Fruit fly (Drosophila melanogaster): ENCODE measurements around the gene CG33644.

CG33644 gene

dm6 chr2L:13555397-13555796 lies 23.5 kb downstream of the CG33644 start:
- no peak for TF ChIP-seq Hr96 (GFP tag; optimal IDR thresholded peaks at IDR 0.05)
- TF ChIP-seq CG7045 (GFP tag; optimal IDR thresholded peaks at IDR 0.05): no peak
- TF ChIP-seq Mnt (GFP tag; optimal IDR thresholded peaks at IDR 0.05): no peak
- no peak for TF ChIP-seq CG14711 (tag; optimal IDR thresholded peaks at IDR 0.05)
- TF ChIP-seq toe (GFP tag; optimal IDR thresholded peaks at IDR 0.05): no peak
- no peak for TF ChIP-seq kay (GFP tag; ENCODE audit: borderline replicate concordance)
- no peak for TF ChIP-seq CG5204 (GFP tag; optimal IDR thresholded peaks at IDR 0.05)
- TF ChIP-seq CG1620 (GFP tag; optimal IDR thresholded peaks at IDR 0.05): no peak
- TF ChIP-seq cnc (optimal IDR thresholded peaks at IDR 0.05): no peak

- no peak for TF ChIP-seq CG33017 (tag; optimal IDR thresholded peaks at IDR 0.05)
- no peak for TF ChIP-seq Crg-1 (GFP tag; optimal IDR thresholded peaks at IDR 0.05)
- TF ChIP-seq kay (GFP tag; ENCODE audit: borderline replicate concordance): peak; percentile 55
- peak; percentile 61 for TF ChIP-seq tj (GFP tag; optimal IDR thresholded peaks at IDR 0.05)
- no peak for TF ChIP-seq CG5204 (GFP tag; optimal IDR thresholded peaks at IDR 0.05)
- no peak for TF ChIP-seq CG11617 (GFP tag; optimal IDR thresholded peaks at IDR 0.05)
- TF ChIP-seq CG1620 (GFP tag; optimal IDR thresholded peaks at IDR 0.05): no peak
- TF ChIP-seq Hr96 (GFP tag; optimal IDR thresholded peaks at IDR 0.05): no peak
- no peak for TF ChIP-seq cnc (optimal IDR thresholded peaks at IDR 0.05)
Measured at dm6 chr2L:13568938-13569337, 37.1 kb downstream of the CG33644 start.

dm6 chr2L:13570016-13570415 lies 38.1 kb downstream of the CG33644 start:
- no peak for TF ChIP-seq Clk (GFP tag; optimal IDR thresholded peaks at IDR 0.05)
- no peak for TF ChIP-seq Mnt (GFP tag; optimal IDR thresholded peaks at IDR 0.05)
- TF ChIP-seq CG33017 (tag; optimal IDR thresholded peaks at IDR 0.05): no peak

dm6 chr2L:13570982-13571426 lies 39.1 kb downstream of the CG33644 start:
- peak; percentile 83 for TF ChIP-seq bab1 (GFP tag; optimal IDR thresholded peaks at IDR 0.05)
- no peak for TF ChIP-seq Mnt (GFP tag; optimal IDR thresholded peaks at IDR 0.05)
- TF ChIP-seq kay (GFP tag; ENCODE audit: borderline replicate concordance): no peak
- peak; percentile 33 for TF ChIP-seq CG7045 (GFP tag; optimal IDR thresholded peaks at IDR 0.05)
- peak; percentile 46 for TF ChIP-seq CG5204 (GFP tag; optimal IDR thresholded peaks at IDR 0.05)
- no peak for TF ChIP-seq tj (GFP tag; optimal IDR thresholded peaks at IDR 0.05)
- peak; percentile 53 for TF ChIP-seq CG11617 (GFP tag; optimal IDR thresholded peaks at IDR 0.05)
- TF ChIP-seq cic (GFP tag; optimal IDR thresholded peaks at IDR 0.05): no peak
- TF ChIP-seq pad (GFP tag; optimal IDR thresholded peaks at IDR 0.05): no peak
- TF ChIP-seq CG12768 (GFP tag; optimal IDR thresholded peaks at IDR 0.05): peak; percentile 24
- no peak for TF ChIP-seq cnc (optimal IDR thresholded peaks at IDR 0.05)
- peak; percentile 34 for TF ChIP-seq CG14711 (tag; optimal IDR thresholded peaks at IDR 0.05)
- no peak for TF ChIP-seq ovo (GFP tag; optimal IDR thresholded peaks at IDR 0.05)
- TF ChIP-seq Crg-1 (GFP tag; optimal IDR thresholded peaks at IDR 0.05): no peak
- no peak for TF ChIP-seq toe (GFP tag; optimal IDR thresholded peaks at IDR 0.05)
- no peak for TF ChIP-seq CG33017 (tag; optimal IDR thresholded peaks at IDR 0.05)
- peak; percentile 60 for TF ChIP-seq CG7101 (tag; optimal IDR thresholded peaks at IDR 0.05)
- TF ChIP-seq Clk (GFP tag; optimal IDR thresholded peaks at IDR 0.05): no peak
- TF ChIP-seq Hr96 (GFP tag; optimal IDR thresholded peaks at IDR 0.05): peak; percentile 43
- peak; percentile 27 for TF ChIP-seq CG1620 (GFP tag; optimal IDR thresholded peaks at IDR 0.05)

dm6 chr2L:13571791-13572451 lies 40.0 kb downstream of the CG33644 start:
- peak; percentile 12 for TF ChIP-seq pad (GFP tag; optimal IDR thresholded peaks at IDR 0.05)
- no peak for TF ChIP-seq Hr96 (GFP tag; optimal IDR thresholded peaks at IDR 0.05)
- TF ChIP-seq bab1 (GFP tag; optimal IDR thresholded peaks at IDR 0.05): no peak
- TF ChIP-seq CG7045 (GFP tag; optimal IDR thresholded peaks at IDR 0.05): peak; percentile 23
- TF ChIP-seq CG33017 (tag; optimal IDR thresholded peaks at IDR 0.05): no peak
- TF ChIP-seq CG1620 (GFP tag; optimal IDR thresholded peaks at IDR 0.05): no peak
- TF ChIP-seq CG12768 (GFP tag; optimal IDR thresholded peaks at IDR 0.05): no peak
- no peak for TF ChIP-seq cic (GFP tag; optimal IDR thresholded peaks at IDR 0.05)
- peak; percentile 12 for TF ChIP-seq kay (GFP tag; ENCODE audit: borderline replicate concordance)
- TF ChIP-seq CG7101 (tag; optimal IDR thresholded peaks at IDR 0.05): no peak
- TF ChIP-seq tj (GFP tag; optimal IDR thresholded peaks at IDR 0.05): peak; percentile 94
- no peak for TF ChIP-seq ovo (GFP tag; optimal IDR thresholded peaks at IDR 0.05)
- no peak for TF ChIP-seq Mnt (GFP tag; optimal IDR thresholded peaks at IDR 0.05)
- no peak for TF ChIP-seq cnc (optimal IDR thresholded peaks at IDR 0.05)
- no peak for TF ChIP-seq Clk (GFP tag; optimal IDR thresholded peaks at IDR 0.05)
- peak; percentile 46 for TF ChIP-seq CG14711 (tag; optimal IDR thresholded peaks at IDR 0.05)
- TF ChIP-seq Crg-1 (GFP tag; optimal IDR thresholded peaks at IDR 0.05): no peak
- TF ChIP-seq toe (GFP tag; optimal IDR thresholded peaks at IDR 0.05): no peak
- no peak for TF ChIP-seq CG5204 (GFP tag; optimal IDR thresholded peaks at IDR 0.05)
- peak; percentile 23 for TF ChIP-seq CG11617 (GFP tag; optimal IDR thresholded peaks at IDR 0.05)
